Fruit fly (Drosophila melanogaster): ENCODE data around the gene Npc2e.

Gene Npc2e

DNA sequence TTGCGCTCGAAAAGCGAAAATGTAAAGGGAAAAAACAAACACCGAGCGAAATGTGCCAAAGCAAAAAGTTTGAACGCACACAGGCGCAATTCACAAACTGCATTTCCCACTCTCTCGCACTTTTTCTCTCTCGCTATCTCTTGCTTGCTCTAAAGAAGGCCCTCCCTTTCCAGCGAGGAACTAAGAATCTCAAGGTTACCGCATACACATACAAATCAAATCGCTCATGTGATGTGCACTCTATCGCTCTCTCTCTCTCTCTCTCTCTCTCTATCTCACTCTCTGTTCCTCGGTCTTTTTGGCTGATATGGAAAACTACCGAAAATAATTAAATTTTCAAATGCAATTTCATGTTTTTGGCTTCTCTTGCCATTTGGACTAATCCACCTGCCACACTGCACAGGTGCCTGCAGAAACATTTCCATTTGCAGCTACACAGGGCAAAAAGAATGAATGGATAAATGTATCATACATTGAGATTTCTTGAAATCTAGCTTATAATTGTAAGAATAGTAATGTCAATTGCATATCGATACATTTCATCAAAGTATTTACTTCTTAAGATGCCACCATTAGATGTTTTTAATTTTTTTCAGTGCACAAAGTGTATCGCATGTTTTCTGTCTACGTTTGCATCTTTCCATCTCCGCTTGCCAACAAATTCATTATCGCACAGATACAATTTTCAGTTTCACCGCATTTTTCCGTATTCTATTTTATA, 26.3 kb downstream of the Npc2e start (continued):
- peak; percentile 17 for TF ChIP-seq ewg (GFP tag; optimal IDR thresholded peaks at IDR 0.05)
- no peak for TF ChIP-seq CG11247 (GFP tag; IDR thresholded peaks at IDR 0.05)
- TF ChIP-seq CkIIα-i1 (GFP tag; IDR thresholded peaks at IDR 0.05) = no peak
- no peak for TF ChIP-seq CG6791 (GFP tag; IDR thresholded peaks at IDR 0.05; ENCODE audit: partially characterized antibody)
- TF ChIP-seq CG1602 (GFP tag; optimal IDR thresholded peaks at IDR 0.05) = peak; percentile 18
- no peak for TF ChIP-seq CG11456 (GFP tag; IDR thresholded peaks at IDR 0.05)
- no peak for TF ChIP-seq CG13123 (GFP tag; optimal IDR thresholded peaks at IDR 0.05)
- peak; percentile 46; the same call in 1 of the 3 replicates for TF ChIP-seq so (GFP tag; IDR thresholded peaks at IDR 0.05)
- no peak for TF ChIP-seq lola (GFP tag; optimal IDR thresholded peaks at IDR 0.05)
- no peak for TF ChIP-seq Ets65A (GFP tag)
- no peak for TF ChIP-seq bbx (GFP tag; IDR thresholded peaks at IDR 0.05; ENCODE audit: partially characterized antibody)
- TF ChIP-seq CG1832 (GFP tag; optimal IDR thresholded peaks at IDR 0.05) = peak; percentile 58
- TF ChIP-seq sens-2 (GFP tag; IDR thresholded peaks at IDR 0.05) = no peak
- no peak for TF ChIP-seq hb (GFP tag; IDR thresholded peaks at IDR 0.05; ENCODE audit: partially characterized antibody)
- TF ChIP-seq CG33213 (GFP tag; optimal IDR thresholded peaks at IDR 0.05) = no peak
- TF ChIP-seq zen (tag; optimal IDR thresholded peaks at IDR 0.05) = no peak
- TF ChIP-seq sima (GFP tag; optimal IDR thresholded peaks at IDR 0.05) = no peak
- TF ChIP-seq al (GFP tag; IDR thresholded peaks at IDR 0.05) = no peak
- no peak for TF ChIP-seq hth (optimal IDR thresholded peaks at IDR 0.05)
- peak; percentile 6 for TF ChIP-seq CG9609 (GFP tag; optimal IDR thresholded peaks at IDR 0.05)
- TF ChIP-seq CG30020 (tag; optimal IDR thresholded peaks at IDR 0.05) = no peak
- no peak for TF ChIP-seq YL-1 (GFP tag; optimal IDR thresholded peaks at IDR 0.05)
- TF ChIP-seq ftz-f1 (GFP tag; optimal IDR thresholded peaks at IDR 0.05) = peak; percentile 52
- no peak for TF ChIP-seq CG13624 (GFP tag; optimal IDR thresholded peaks at IDR 0.05)
- no peak for TF ChIP-seq Doc2 (GFP tag; IDR thresholded peaks at IDR 0.05)
- no peak for TF ChIP-seq CG1792 (GFP tag; optimal IDR thresholded peaks at IDR 0.05)
- no peak for TF ChIP-seq Asciz (GFP tag; optimal IDR thresholded peaks at IDR 0.05)
- TF ChIP-seq CG17612 (GFP tag; IDR thresholded peaks at IDR 0.05) = no peak
- TF ChIP-seq CG8089 (GFP tag; optimal IDR thresholded peaks at IDR 0.05) = no peak
- peak; percentile 21 for TF ChIP-seq CG8478 (optimal IDR thresholded peaks at IDR 0.05)
- no peak for TF ChIP-seq CG15073 (GFP tag; optimal IDR thresholded peaks at IDR 0.05)
- TF ChIP-seq CG17328 (GFP tag; IDR thresholded peaks at IDR 0.05) = no peak; the same call in 1 of the 2 replicates
- TF ChIP-seq Gug (GFP tag; IDR thresholded peaks at IDR 0.05) = no peak; the same call in 3 of the 4 replicates
- no peak for TF ChIP-seq gcm (GFP tag; optimal IDR thresholded peaks at IDR 0.05)
- TF ChIP-seq BEAF-32 (GFP tag; optimal IDR thresholded peaks at IDR 0.05) = no peak

- TF ChIP-seq row (GFP tag; IDR thresholded peaks at IDR 0.05) (0 out of 3 replicates have a peak, but pooled peaks have one; percentile 5), ERR (GFP tag; optimal IDR thresholded peaks at IDR 0.05) (peak; percentile 55), CG4282 (GFP tag; optimal IDR thresholded peaks at IDR 0.05) (no peak), CG32767 (GFP tag; IDR thresholded peaks at IDR 0.05) (0 out of 2 replicates have a peak, but pooled peaks have one; percentile 33), pfk (GFP tag; optimal IDR thresholded peaks at IDR 0.05) (peak; percentile 86), ttk (GFP tag; IDR thresholded peaks at IDR 0.05) (0 out of 2 replicates have a peak, but pooled peaks have one; percentile 20), chinmo (GFP tag; IDR thresholded peaks at IDR 0.05; ENCODE audit: partially characterized antibody) (peak; percentile 69; the same call in 1 of the 4 replicates), MESR4 (GFP tag; optimal IDR thresholded peaks at IDR 0.05) (no peak), ftz-f1 (GFP tag; optimal IDR thresholded peaks at IDR 0.05) (peak; percentile 85), ewg (GFP tag; optimal IDR thresholded peaks at IDR 0.05) (peak; percentile 81), scrt (GFP tag; optimal IDR thresholded peaks at IDR 0.05) (peak; percentile 4), Trl (optimal IDR thresholded peaks at IDR 0.05) (peak; percentile 6 to 20), Trl (GFP tag; optimal IDR thresholded peaks at IDR 0.05) (no peak), CG14667 (GFP tag; IDR thresholded peaks at IDR 0.05) (0 out of 2 replicates have a peak, but pooled peaks have one; percentile 6), CG4617 (GFP tag; optimal IDR thresholded peaks at IDR 0.05; ENCODE audit: borderline replicate concordance) (no peak), cg (GFP tag; optimal IDR thresholded peaks at IDR 0.05) (peak; percentile 55)
Observed at dm6 chr3R:10080699-10081098, 27.6 kb downstream of the Npc2e start.
